Worm (Caenorhabditis elegans) whole organism, late embryonic: ENCODE results near the gene C27B7.2.

Experiments
- C08G9.2 ChIP-seq: sonication (generic microtip); optimal IDR thresholded peaks from 2 replicates; lab custom pipeline; 2016; ENCODE audit warnings: mild to moderate bottlenecking, missing genetic modification characterization, moderate library complexity, missing compliant biosample characterization
- F13H6.1 ChIP-seq: sonication (generic microtip); optimal IDR thresholded peaks from 2 replicates; lab custom pipeline; 2016; ENCODE audit warnings: missing genetic modification characterization, missing compliant biosample characterization
- K09A11.1 ChIP-seq: sonication (generic microtip); optimal IDR thresholded peaks from 2 replicates; lab custom pipeline; 2017; ENCODE audit warnings: antibody characterized with exemption, mild to moderate bottlenecking, missing genetic modification characterization, missing compliant biosample characterization; ENCODE audit not compliant: insufficient read depth
- Y22D7AL.16 ChIP-seq: sonication (generic microtip); optimal IDR thresholded peaks from 2 replicates; lab custom pipeline; 2016; ENCODE audit warnings: missing genetic modification characterization, missing compliant biosample characterization
- ahr-1 ChIP-seq: sonication (generic microtip); optimal IDR thresholded peaks from 2 replicates; lab custom pipeline; 2016; ENCODE audit warnings: missing genetic modification characterization, missing compliant biosample characterization
- ama-1 ChIP-seq: fragments of 150-350 bp; optimal IDR thresholded peaks from 2 replicates; lab custom pipeline; 2014
- ceh-14 ChIP-seq: sonication (generic microtip); optimal IDR thresholded peaks from 2 replicates; lab custom pipeline; 2016; ENCODE audit warnings: missing genotype, missing genetic modification characterization, missing compliant biosample characterization
- ceh-19 ChIP-seq: fragments of 200-800 bp; sonication (Bioruptor generic); optimal IDR thresholded peaks from 2 replicates; lab custom pipeline; 2018; ENCODE audit warnings: mild to moderate bottlenecking, missing genetic modification characterization, missing compliant biosample characterization
- ceh-22 ChIP-seq: sonication (generic microtip); optimal IDR thresholded peaks from 2 replicates; lab custom pipeline; 2017; ENCODE audit warnings: missing biosample characterization, missing genetic modification characterization
- ceh-30 ChIP-seq: fragments of 150-350 bp; optimal IDR thresholded peaks from 2 replicates; lab custom pipeline; 2014; ENCODE audit warnings: missing biosample characterization, missing genetic modification characterization
- ceh-31 ChIP-seq: sonication (generic microtip); optimal IDR thresholded peaks from 2 replicates; lab custom pipeline; 2016; ENCODE audit warnings: missing genetic modification characterization, missing compliant biosample characterization
- ceh-34 ChIP-seq: sonication (generic microtip); optimal IDR thresholded peaks from 2 replicates; lab custom pipeline; 2016; ENCODE audit warnings: mild to moderate bottlenecking, missing genetic modification characterization, missing compliant biosample characterization
- ceh-9 ChIP-seq: sonication (generic microtip); optimal IDR thresholded peaks from 2 replicates; lab custom pipeline; 2016; ENCODE audit warnings: mild to moderate bottlenecking, missing genetic modification characterization, inconsistent platforms, missing compliant biosample characterization
- che-1 ChIP-seq: sonication (generic microtip); optimal IDR thresholded peaks from 2 replicates; lab custom pipeline; 2016; ENCODE audit warnings: mild to moderate bottlenecking, missing genetic modification characterization, missing compliant biosample characterization
- dve-1 ChIP-seq: sonication (generic microtip); optimal IDR thresholded peaks from 2 replicates; lab custom pipeline; 2017; ENCODE audit warnings: antibody characterized with exemption, mild to moderate bottlenecking, missing genetic modification characterization, missing compliant biosample characterization
- elt-4 ChIP-seq: sonication (generic microtip); optimal IDR thresholded peaks from 2 replicates; lab custom pipeline; 2016; ENCODE audit warnings: missing genetic modification characterization, missing compliant biosample characterization
- fkh-10 ChIP-seq: fragments of 150-350 bp; optimal IDR thresholded peaks from 2 replicates; lab custom pipeline; 2014; ENCODE audit warnings: missing biosample characterization, missing genetic modification reagents, missing genetic modification characterization
- hlh-13 ChIP-seq: fragments of 200-800 bp; sonication (Bioruptor generic); optimal IDR thresholded peaks from 2 replicates; lab custom pipeline; 2018; ENCODE audit warnings: mild to moderate bottlenecking, missing genetic modification characterization, missing compliant biosample characterization
- hlh-30 ChIP-seq: sonication (generic microtip); optimal IDR thresholded peaks from 2 replicates; lab custom pipeline; 2017; ENCODE audit warnings: antibody characterized with exemption, missing genetic modification characterization, missing compliant biosample characterization; ENCODE audit not compliant: insufficient read depth
- lim-6 ChIP-seq: sonication (generic microtip); optimal IDR thresholded peaks from 2 replicates; lab custom pipeline; 2016; ENCODE audit warnings: missing genetic modification characterization, missing compliant biosample characterization
- lin-11 ChIP-seq: fragments of 200-800 bp; sonication (Bioruptor generic); optimal IDR thresholded peaks from 2 replicates; lab custom pipeline; 2018; ENCODE audit warnings: mild to moderate bottlenecking, missing genetic modification characterization, missing compliant biosample characterization
- madf-2 ChIP-seq: sonication (generic microtip); optimal IDR thresholded peaks from 2 replicates; lab custom pipeline; 2017; ENCODE audit warnings: missing genetic modification characterization, missing compliant biosample characterization
- nfya-1 ChIP-seq: sonication (generic microtip); optimal IDR thresholded peaks from 2 replicates; lab custom pipeline; 2017; ENCODE audit warnings: missing genetic modification characterization, mild to moderate bottlenecking, missing compliant biosample characterization, antibody characterized with exemption, moderate library complexity
- nhr-11 ChIP-seq: fragments of 150-350 bp; optimal IDR thresholded peaks from 2 replicates; lab custom pipeline; 2014; ENCODE audit warnings: missing biosample characterization, missing genetic modification characterization
- nhr-232 ChIP-seq: sonication (generic microtip); optimal IDR thresholded peaks from 2 replicates; lab custom pipeline; 2016; ENCODE audit warnings: missing genetic modification characterization, missing compliant biosample characterization
- npax-4 ChIP-seq: sonication (generic microtip); optimal IDR thresholded peaks from 2 replicates; lab custom pipeline; 2016; ENCODE audit warnings: missing genetic modification characterization, missing compliant biosample characterization
- pag-3 ChIP-seq: sonication (generic microtip); optimal IDR thresholded peaks from 2 replicates; lab custom pipeline; 2016; ENCODE audit warnings: missing compliant biosample characterization, missing genetic modification characterization, borderline replicate concordance
- pat-9 ChIP-seq: fragments of 200-800 bp; sonication (Bioruptor generic); optimal IDR thresholded peaks from 2 replicates; lab custom pipeline; 2018; ENCODE audit warnings: mild to moderate bottlenecking, missing genetic modification characterization, moderate library complexity, missing compliant biosample characterization
- pax-1 ChIP-seq: fragments of 150-350 bp; optimal IDR thresholded peaks from 2 replicates; lab custom pipeline; 2014; ENCODE audit warnings: missing biosample characterization, missing genetic modification characterization
- pha-2 ChIP-seq: sonication (generic microtip); optimal IDR thresholded peaks from 2 replicates; lab custom pipeline; 2017; ENCODE audit warnings: mild to moderate bottlenecking, missing genetic modification characterization, missing compliant biosample characterization
- pha-4 ChIP-seq: fragments of 150-350 bp; optimal IDR thresholded peaks from 2 replicates; lab custom pipeline; 2018; ENCODE audit warnings: missing biosample characterization, missing genetic modification reagents, missing genetic modification characterization
- pqm-1 ChIP-seq: sonication (generic microtip); optimal IDR thresholded peaks from 2 replicates; lab custom pipeline; 2016; ENCODE audit warnings: missing genetic modification characterization, missing compliant biosample characterization
- pros-1 ChIP-seq: fragments of 150-350 bp; optimal IDR thresholded peaks from 2 replicates; lab custom pipeline; 2014; ENCODE audit warnings: missing biosample characterization, missing genetic modification reagents, missing genetic modification characterization
- sdc-2 ChIP-seq: sonication (generic microtip); optimal IDR thresholded peaks from 2 replicates; lab custom pipeline; 2016; ENCODE audit warnings: missing genotype, missing genetic modification characterization, missing compliant biosample characterization
- sox-4 ChIP-seq: sonication (generic microtip); optimal IDR thresholded peaks from 2 replicates; lab custom pipeline; 2017; ENCODE audit warnings: mild to moderate bottlenecking, missing genetic modification characterization, inconsistent platforms, missing compliant biosample characterization
- tbx-2 ChIP-seq: sonication (generic microtip); optimal IDR thresholded peaks from 2 replicates; lab custom pipeline; 2016; ENCODE audit warnings: missing genetic modification characterization, missing compliant biosample characterization
- tbx-7 ChIP-seq: sonication (generic microtip); optimal IDR thresholded peaks from 2 replicates; lab custom pipeline; 2016; ENCODE audit warnings: missing genotype, missing genetic modification characterization, missing compliant biosample characterization
- unc-42 ChIP-seq: sonication (generic microtip); optimal IDR thresholded peaks from 2 replicates; lab custom pipeline; 2016; ENCODE audit warnings: missing genotype, missing genetic modification characterization, missing compliant biosample characterization
- unc-86 ChIP-seq: sonication (generic microtip); optimal IDR thresholded peaks from 2 replicates; lab custom pipeline; 2016; ENCODE audit warnings: missing genetic modification characterization, missing compliant biosample characterization
- zip-5 ChIP-seq: sonication (generic microtip); optimal IDR thresholded peaks from 2 replicates; lab custom pipeline; 2016; ENCODE audit warnings: missing genetic modification characterization, missing compliant biosample characterization
- ztf-16 ChIP-seq: sonication (generic microtip); optimal IDR thresholded peaks from 2 replicates; lab custom pipeline; 2017; ENCODE audit warnings: missing genetic modification characterization, missing compliant biosample characterization

The C27B7.2 gene

DNA sequence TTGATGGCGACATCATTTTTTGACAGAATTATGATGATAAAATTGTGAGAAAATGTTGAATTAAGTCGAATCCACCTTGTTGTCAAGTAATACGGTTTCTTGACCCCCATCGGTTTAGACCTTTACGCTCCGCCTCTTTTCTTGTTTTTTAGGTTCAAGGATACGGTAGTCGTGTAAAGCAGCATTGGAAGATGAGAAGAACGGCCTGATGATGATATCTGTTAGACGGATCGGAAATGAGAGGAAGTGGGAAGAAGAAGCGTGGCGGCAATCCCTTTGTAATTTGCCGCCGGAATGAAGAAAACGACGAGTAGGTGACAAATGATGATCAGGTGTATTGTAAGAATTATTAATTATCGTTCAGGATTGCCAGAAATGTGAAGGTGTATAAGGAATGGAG, 12.8 kb upstream of the C27B7.2 start, which contains the start of gene npax-4:
TSS of gene npax-4 (minus strand) at position 101 of the 400 bp plus-strand sequence.
- TF ChIP-seq nhr-232 (no peak), sdc-2 (tag; lab: Kevin White, UChicago) (no peak), ceh-22 (tag; lab: Kevin White, UChicago) (no peak), pha-4 (no peak), tbx-2 (tag; lab: Kevin White, UChicago) (no peak), lim-6 (tag; lab: Kevin White, UChicago) (no peak), ztf-16 (tag; lab: Kevin White, UChicago) (no peak), ceh-30 (tag; lab: Kevin White, UChicago) (no peak)

DNA sequence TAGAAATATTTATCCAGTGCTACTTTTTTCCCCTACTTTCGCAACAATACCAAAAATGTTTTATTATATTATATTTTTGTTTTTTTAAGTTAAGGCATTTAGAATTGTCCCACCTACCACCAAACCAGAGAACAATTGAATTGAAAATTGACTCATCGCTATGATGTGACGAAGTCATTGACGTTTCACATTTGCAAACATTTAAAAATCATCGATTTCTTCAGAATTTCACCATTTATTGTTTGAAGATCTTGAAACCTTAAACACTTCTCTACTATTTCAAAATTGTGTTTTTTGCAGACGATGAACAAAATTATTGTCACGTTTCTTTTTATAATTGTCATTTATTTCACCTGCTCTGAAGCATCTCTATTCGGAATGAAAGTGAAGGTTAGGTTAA, 11.5 kb upstream of the C27B7.2 start, which contains the start of gene C09G9.8:
TSS of gene C09G9.8 (plus strand) at position 301 of the 400 bp plus-strand sequence.
- TF ChIP-seq che-1 (tag; lab: Kevin White, UChicago): no peak
- TF ChIP-seq npax-4 (tag; lab: Kevin White, UChicago): no peak
- TF ChIP-seq ceh-30 (tag; lab: Kevin White, UChicago): no peak
- TF ChIP-seq sdc-2 (tag; lab: Kevin White, UChicago): no peak
- no peak for TF ChIP-seq hlh-13 (GFP tag; lab: Kevin White, UChicago)
- no peak for TF ChIP-seq ceh-34
- TF ChIP-seq pat-9 (tag; lab: Kevin White, UChicago): no peak
- TF ChIP-seq K09A11.1 (tag; lab: Kevin White, UChicago): no peak

DNA sequence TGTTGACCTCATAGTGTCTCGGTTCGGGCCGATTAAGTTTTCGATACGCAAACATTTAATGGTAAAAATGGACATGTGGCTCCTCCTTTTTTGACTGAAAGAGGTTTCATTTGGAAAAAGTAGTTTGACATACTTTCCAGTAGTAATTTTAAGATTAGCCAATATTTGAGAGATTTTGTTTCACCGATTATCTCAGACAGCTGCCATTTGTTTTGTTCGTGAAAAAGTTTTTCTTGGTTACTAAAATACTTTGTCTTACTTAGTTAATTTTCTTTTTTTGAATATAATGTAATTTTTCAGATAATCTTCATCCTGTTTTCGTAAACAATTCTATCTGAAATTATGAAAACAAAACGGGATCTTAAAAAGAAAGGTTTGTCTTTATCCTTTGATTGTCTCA, 6.4 kb upstream of the C27B7.2 start, which contains the start of gene C09G9.5:
TSS of gene C09G9.5 (plus strand) at position 301 of the 400 bp plus-strand sequence.
- TF ChIP-seq pha-4: no peak
- TF ChIP-seq fkh-10 (GFP tag; lab: Kevin White, UChicago): no peak

DNA sequence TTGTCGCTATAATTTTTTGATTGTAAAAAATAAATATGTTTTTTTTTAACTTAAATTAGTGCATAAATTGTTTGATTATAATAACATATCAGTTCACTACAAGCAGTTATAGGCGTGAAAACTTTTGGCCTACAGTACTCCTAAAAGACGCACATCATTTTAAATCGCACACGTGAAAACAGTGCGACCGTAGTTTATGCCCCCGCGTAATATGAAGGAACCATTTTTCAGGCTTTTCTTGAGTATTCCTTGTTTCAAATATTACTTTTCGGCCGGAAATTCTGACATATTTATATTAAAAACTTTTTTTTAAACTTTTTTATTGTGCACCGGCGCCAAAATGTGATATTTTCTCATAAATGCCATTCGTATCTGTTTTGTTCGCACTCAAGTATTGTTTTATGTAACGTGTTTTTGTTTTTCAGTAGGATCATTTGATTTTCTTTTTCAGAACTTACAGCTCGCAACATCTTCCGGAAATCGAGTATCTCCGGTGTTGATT, 4.1 kb upstream of the C27B7.2 start, which contains the start of gene oma-1:
TSS of gene oma-1 (plus strand) at position 452 of the 502 bp plus-strand sequence.
- TF ChIP-seq elt-4 (tag; lab: Kevin White, UChicago) (no peak), ceh-9 (tag; lab: Kevin White, UChicago) (no peak), lin-11 (no peak)
- TF ChIP-seq, all 69 proteins: peak for 0

DNA sequence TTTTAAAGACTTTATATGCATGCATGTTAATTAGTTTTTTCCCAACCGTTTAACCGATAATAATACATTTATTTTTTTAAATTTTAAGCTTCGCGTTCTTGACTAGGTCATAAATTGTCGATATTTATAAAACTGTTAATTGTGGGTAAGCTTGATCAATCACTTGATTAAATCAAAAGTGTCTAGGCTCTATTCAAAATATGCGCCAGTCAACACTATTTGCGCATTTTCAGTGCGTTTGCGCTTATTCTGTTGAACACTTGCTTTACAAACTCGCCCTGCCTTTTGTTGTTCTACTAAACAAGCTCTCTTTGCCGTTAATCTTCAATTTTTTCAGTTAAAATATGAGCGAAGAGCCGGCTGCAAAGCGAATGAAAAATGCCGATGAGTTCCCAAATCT, 1.5 kb upstream of the C27B7.2 start, which contains the start of gene spr-2:
TSS of gene spr-2 (plus strand) at position 332 of the 400 bp plus-strand sequence.
- TF ChIP-seq pqm-1 (tag; lab: Kevin White, UChicago): no peak
- peak; percentile 85 for TF ChIP-seq unc-42 (tag; lab: Kevin White, UChicago)
- peak; percentile 17 for TF ChIP-seq ceh-14 (tag; lab: Kevin White, UChicago)
- TF ChIP-seq sdc-2 (tag; lab: Kevin White, UChicago): no peak
- TF ChIP-seq madf-2 (tag; lab: Kevin White, UChicago): no peak
- TF ChIP-seq sox-4 (tag; lab: Kevin White, UChicago): no peak
- no peak for TF ChIP-seq ama-1 (lab: Kevin White, UChicago)
- peak; percentile 36 for TF ChIP-seq unc-86 (tag; lab: Kevin White, UChicago)
- TF ChIP-seq F13H6.1 (tag; lab: Kevin White, UChicago): no peak
- peak; percentile 16 for TF ChIP-seq ceh-31 (tag; lab: Kevin White, UChicago)
- no peak for TF ChIP-seq ahr-1
- peak; percentile 13 for TF ChIP-seq ceh-30 (tag; lab: Kevin White, UChicago)
- peak; percentile 8 for TF ChIP-seq fkh-10 (GFP tag; lab: Kevin White, UChicago)
- TF ChIP-seq dve-1 (tag; lab: Kevin White, UChicago): no peak
- peak; percentile 21 for TF ChIP-seq hlh-30 (tag; lab: Kevin White, UChicago)
- TF ChIP-seq pros-1 (tag; lab: Kevin White, UChicago): no peak
- TF ChIP-seq, all 69 proteins: peak for 7

DNA sequence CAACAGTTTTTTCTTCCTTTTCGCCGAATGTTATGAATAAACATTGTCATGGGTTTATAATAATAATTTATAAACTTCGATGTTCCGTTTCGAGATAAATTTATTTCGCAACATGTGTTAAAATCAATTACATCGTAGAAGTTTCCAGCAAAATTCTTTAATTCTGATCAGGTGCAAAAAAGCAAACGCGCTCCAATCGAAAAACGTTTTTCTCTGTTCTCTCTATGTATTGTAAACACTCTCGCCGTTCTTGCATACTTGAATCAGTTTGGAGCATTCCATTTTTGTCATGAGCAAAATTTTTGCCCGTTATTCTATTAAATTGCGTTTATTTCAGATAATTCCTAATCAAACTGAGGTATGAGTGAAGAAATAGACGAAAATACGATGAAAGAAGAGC, 1.1 kb downstream of the C27B7.2 start, which contains the start of gene rad-54.L2:
TSS of gene rad-54.L2 (plus strand) at position 332 of the 400 bp plus-strand sequence.
- peak; percentile 55 for TF ChIP-seq hlh-30 (tag; lab: Kevin White, UChicago)
- TF ChIP-seq ceh-19 (GFP tag; lab: Kevin White, UChicago): no peak
- peak; percentile 46 for TF ChIP-seq pax-1 (tag; lab: Kevin White, UChicago)
- TF ChIP-seq pha-4: no peak
- TF ChIP-seq nhr-11 (tag; lab: Kevin White, UChicago): no peak
- no peak for TF ChIP-seq zip-5 (tag; lab: Kevin White, UChicago)
- peak; percentile 40 for TF ChIP-seq ceh-31 (tag; lab: Kevin White, UChicago)
- no peak for TF ChIP-seq C08G9.2 (tag; lab: Kevin White, UChicago)
- TF ChIP-seq tbx-7 (tag; lab: Kevin White, UChicago): no peak
- TF ChIP-seq Y22D7AL.16: no peak
- no peak for TF ChIP-seq sox-4 (tag; lab: Kevin White, UChicago)
- no peak for TF ChIP-seq pha-2
- no peak for TF ChIP-seq elt-4 (tag; lab: Kevin White, UChicago)
- no peak for TF ChIP-seq ceh-14 (tag; lab: Kevin White, UChicago)
- peak; percentile 0 for TF ChIP-seq nfya-1 (tag; lab: Kevin White, UChicago)
- TF ChIP-seq tbx-2 (tag; lab: Kevin White, UChicago): no peak
- no peak for TF ChIP-seq fkh-10 (GFP tag; lab: Kevin White, UChicago)
- no peak for TF ChIP-seq pag-3 (tag; lab: Kevin White, UChicago)
- TF ChIP-seq sdc-2 (tag; lab: Kevin White, UChicago): no peak
